Worm (Caenorhabditis elegans) whole organism, L4 larva: ENCODE results near the gene C01G5.5.

ENCODE experiments used
- F49E8.2 ChIP-seq: sonication (generic microtip); optimal IDR thresholded peaks from 2 replicates; lab custom pipeline; 2016; ENCODE audit warnings: missing compliant biosample characterization, mild to moderate bottlenecking, missing genetic modification characterization, borderline replicate concordance
- R02D3.7 ChIP-seq: fragments of 150-350 bp; sonication (generic microtip); optimal IDR thresholded peaks from 3 replicates; lab custom pipeline; 2014; ENCODE audit warnings: missing biosample characterization, missing genetic modification characterization
- ama-1 ChIP-seq: fragments of 150-350 bp; optimal IDR thresholded peaks from 2 replicates; lab custom pipeline; 2014; ENCODE audit warnings: inconsistent platforms, mixed read lengths
- lin-1 ChIP-seq: fragments of 200-800 bp; sonication (Bioruptor generic); IDR thresholded peaks from 2 replicates; pipeline ENCODE4 v1.3.6; 2022; ENCODE audit warnings: missing genetic modification reagents, missing genetic modification characterization, missing compliant biosample characterization
- nhr-111 ChIP-seq: fragments of 200-800 bp; sonication (Bioruptor generic); optimal IDR thresholded peaks from 2 replicates; lab custom pipeline; 2018; ENCODE audit warnings: mild to moderate bottlenecking, missing genetic modification characterization, missing compliant biosample characterization
- nhr-42 ChIP-seq: fragments of 200-800 bp; sonication (Bioruptor generic); IDR thresholded peaks from 2 replicates; pipeline ENCODE4 v1.3.6; 2022; ENCODE audit warnings: missing genetic modification characterization, missing compliant biosample characterization
- set-16 ChIP-seq: fragments of 200-800 bp; sonication (Bioruptor generic); IDR thresholded peaks from 2 replicates; pipeline ENCODE4 v1.3.6; 2022; ENCODE audit warnings: missing genetic modification reagents, missing genetic modification characterization, missing compliant biosample characterization
- snpc-1.2 ChIP-seq: fragments of 200-800 bp; sonication (Bioruptor generic); IDR thresholded peaks from 2 replicates; pipeline ENCODE4 v1.3.6; 2022; ENCODE audit warnings: missing genetic modification reagents, missing genetic modification characterization, missing compliant biosample characterization
- zag-1 ChIP-seq: fragments of 150-350 bp; optimal IDR thresholded peaks from 2 replicates; lab custom pipeline; 2014; ENCODE audit warnings: missing biosample characterization, missing genetic modification characterization

DNA sequence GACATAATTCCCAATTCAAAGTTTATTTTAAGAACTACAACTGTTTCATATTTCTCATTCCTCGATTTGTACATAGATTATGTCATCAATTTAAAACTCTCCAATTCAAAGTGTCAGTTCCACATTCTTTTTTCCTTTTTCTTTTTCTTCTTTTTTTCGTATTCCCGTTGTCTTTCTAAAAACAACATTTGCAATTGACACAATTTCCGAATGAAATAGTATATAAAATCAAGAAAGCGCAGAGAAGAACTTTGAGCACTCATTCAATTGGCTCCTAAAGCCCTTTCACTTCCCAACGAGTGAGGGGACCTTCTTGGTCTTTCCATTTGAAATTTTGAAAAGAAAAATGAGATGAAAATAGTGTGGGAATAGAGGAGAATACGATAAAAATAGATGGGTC is 23.0 kb downstream of the C01G5.5 start:
- TF ChIP-seq zag-1 (tag; lab: Kevin White, UChicago) (no peak), snpc-1.2 (GFP tag; lab: Robert Waterston, UW) (no peak), ama-1 (lab: Kevin White, UChicago) (no peak), nhr-42 (GFP tag; lab: Robert Waterston, UW) (no peak), lin-1 (GFP tag; lab: Robert Waterston, UW) (no peak), F49E8.2 (tag; lab: Kevin White, UChicago) (no peak), set-16 (GFP tag; lab: Robert Waterston, UW) (no peak), nhr-111 (GFP tag; lab: Kevin White, UChicago) (no peak), R02D3.7 (no peak)
